Worm (Caenorhabditis elegans) whole organism, L1 larva: Measurements from ENCODE around the gene acbp-8.
"Not testable (repeated sequence)": the region's sequence is repeated elsewhere in the genome, so short reads cannot be mapped to it uniquely, and the experiment has no call there.

Experiments
- C04F5.9 ChIP-seq: sonication (generic microtip); optimal IDR thresholded peaks from 2 replicates; lab custom pipeline; 2016; ENCODE audit warnings: missing genetic modification characterization, missing compliant biosample characterization
- C34B4.2 ChIP-seq: sonication (generic microtip); optimal IDR thresholded peaks from 2 replicates; lab custom pipeline; 2017; ENCODE audit warnings: mild to moderate bottlenecking, missing genetic modification characterization, missing compliant biosample characterization
- F16B12.6 ChIP-seq: fragments of 150-350 bp; optimal IDR thresholded peaks from 2 replicates; lab custom pipeline; 2014; ENCODE audit warnings: missing biosample characterization, missing genetic modification characterization
- Y116A8C.19 ChIP-seq: sonication (generic microtip); optimal IDR thresholded peaks from 2 replicates; lab custom pipeline; 2016; ENCODE audit warnings: missing compliant biosample characterization, missing genetic modification characterization, borderline replicate concordance
- aly-2 ChIP-seq: fragments of 150-350 bp; optimal IDR thresholded peaks from 2 replicates; lab custom pipeline; 2014; ENCODE audit warnings: missing biosample characterization, missing genetic modification characterization
- ceh-8 ChIP-seq: fragments of 200-800 bp; sonication (Bioruptor generic); optimal IDR thresholded peaks from 2 replicates; lab custom pipeline; 2018; ENCODE audit warnings: mild to moderate bottlenecking, missing genetic modification characterization, moderate library complexity, missing compliant biosample characterization
- ceh-82 ChIP-seq, 3 experiments: fragments of 150-350 bp in 1 of 3; sonication (generic microtip) in 2 of 3; optimal IDR thresholded peaks; 2 replicates each; lab custom pipeline; 2014 to 2017; ENCODE audit warnings: missing biosample characterization in 3 of 3, missing genetic modification characterization in 3 of 3
- ceh-88 ChIP-seq: fragments of 200-800 bp; sonication (Bioruptor generic); IDR thresholded peaks from 2 replicates; pipeline ENCODE4 v1.3.6; 2022; ENCODE audit warnings: missing genetic modification characterization, missing compliant biosample characterization
- ceh-90 ChIP-seq: sonication (generic microtip); optimal IDR thresholded peaks from 2 replicates; lab custom pipeline; 2016; ENCODE audit warnings: missing genetic modification characterization, missing compliant biosample characterization
- dpl-1 ChIP-seq, 3 experiments: fragments of 150-350 bp in 2 of 3; sonication (generic microtip) in 1 of 3; optimal IDR thresholded peaks; 2 replicates each; lab custom pipeline; 2014 to 2017; ENCODE audit warnings: missing biosample characterization in 3 of 3, missing genetic modification characterization in 3 of 3, missing genetic modification reagents in 3 of 3
- dsc-1 ChIP-seq: sonication (generic microtip); optimal IDR thresholded peaks from 2 replicates; lab custom pipeline; 2016; ENCODE audit warnings: mild to moderate bottlenecking, missing genetic modification characterization, missing compliant biosample characterization
- efl-1 ChIP-seq, 4 experiments: fragments of 150-350 bp; optimal IDR thresholded peaks in 3 of 4; peaks in 1 of 4; 1 replicate in 1 of 4; 2 replicates in 3 of 4; lab custom pipeline; 2014; ENCODE audit warnings: missing biosample characterization in 2 of 4, missing genetic modification characterization in 2 of 4, missing genetic modification reagents in 2 of 4
- efl-3 ChIP-seq: fragments of 200-800 bp; sonication (Bioruptor generic); optimal IDR thresholded peaks from 2 replicates; lab custom pipeline; 2018; ENCODE audit warnings: mild to moderate bottlenecking, missing genetic modification characterization, missing compliant biosample characterization
- egl-27 ChIP-seq, 2 experiments: fragments of 150-350 bp in 1 of 2; sonication (generic microtip); optimal IDR thresholded peaks; 3 replicates each; lab custom pipeline; 2017 to 2018; ENCODE audit warnings: missing biosample characterization in 2 of 2, missing genetic modification characterization in 2 of 2, missing genetic modification reagents in 2 of 2
- ets-5 ChIP-seq: fragments of 200-800 bp; sonication (Bioruptor generic); IDR thresholded peaks from 2 replicates; pipeline ENCODE4 v1.3.6; 2022; ENCODE audit warnings: missing genetic modification characterization, missing compliant biosample characterization
- fkh-4 ChIP-seq: sonication (generic microtip); optimal IDR thresholded peaks from 2 replicates; lab custom pipeline; 2016; ENCODE audit warnings: missing compliant biosample characterization, missing genetic modification characterization, borderline replicate concordance
- fkh-8 ChIP-seq: sonication (generic microtip); optimal IDR thresholded peaks from 2 replicates; lab custom pipeline; 2016; ENCODE audit warnings: mild to moderate bottlenecking, missing genetic modification characterization, missing compliant biosample characterization
- hlh-17 ChIP-seq: fragments of 200-800 bp; sonication (Bioruptor generic); optimal IDR thresholded peaks from 2 replicates; lab custom pipeline; 2018; ENCODE audit warnings: missing genetic modification characterization, mild to moderate bottlenecking, missing compliant biosample characterization, moderate library complexity, borderline replicate concordance
- irx-1 ChIP-seq: sonication (generic microtip); optimal IDR thresholded peaks from 2 replicates; lab custom pipeline; 2016; ENCODE audit warnings: missing genetic modification characterization, missing compliant biosample characterization
- jun-1 ChIP-seq: fragments of 150-350 bp; optimal IDR thresholded peaks from 2 replicates; lab custom pipeline; 2014; ENCODE audit warnings: missing biosample characterization, missing genetic modification reagents, missing genetic modification characterization
- lin-14 ChIP-seq: fragments of 200-800 bp; sonication (Bioruptor generic); optimal IDR thresholded peaks from 2 replicates; lab custom pipeline; 2018; ENCODE audit warnings: mild to moderate bottlenecking, missing genetic modification characterization, moderate library complexity, missing compliant biosample characterization
- lin-35 ChIP-seq, 2 experiments: fragments of 150-350 bp; optimal IDR thresholded peaks; 2 replicates each; lab custom pipeline; 2014; ENCODE audit warnings: missing biosample characterization in 2 of 2, missing genetic modification characterization in 2 of 2, missing genetic modification reagents in 2 of 2
- lir-3 ChIP-seq: sonication (generic microtip); optimal IDR thresholded peaks from 2 replicates; lab custom pipeline; 2016; ENCODE audit warnings: mild to moderate bottlenecking, missing genetic modification characterization, moderate library complexity, missing compliant biosample characterization; ENCODE audit not compliant: poor library complexity
- mep-1 ChIP-seq: fragments of 150-350 bp; optimal IDR thresholded peaks from 2 replicates; lab custom pipeline; 2014; ENCODE audit warnings: missing biosample characterization, missing genetic modification characterization
- nhr-19 ChIP-seq: fragments of 200-800 bp; sonication (Bioruptor generic); conservative IDR thresholded peaks from 2 replicates; pipeline ENCODE4 v1.3.6; 2022; ENCODE audit warnings: missing genetic modification characterization, missing compliant biosample characterization
- nhr-237 ChIP-seq: fragments of 150-350 bp; optimal IDR thresholded peaks from 2 replicates; lab custom pipeline; 2014; ENCODE audit warnings: missing biosample characterization, missing genetic modification characterization
- nhr-47 ChIP-seq: sonication (generic microtip); optimal IDR thresholded peaks from 2 replicates; lab custom pipeline; 2016; ENCODE audit warnings: mild to moderate bottlenecking, missing genetic modification characterization, moderate library complexity, missing compliant biosample characterization
- nhr-85 ChIP-seq: sonication (generic microtip); peaks from one replicate; lab custom pipeline; 2016; ENCODE audit warnings: missing genetic modification characterization, inconsistent platforms, missing compliant biosample characterization
- nhr-90 ChIP-seq: sonication (generic microtip); optimal IDR thresholded peaks from 2 replicates; lab custom pipeline; 2016; ENCODE audit warnings: mild to moderate bottlenecking, missing genetic modification characterization, missing compliant biosample characterization; ENCODE audit not compliant: poor library complexity
- pag-3 ChIP-seq: sonication (generic microtip); optimal IDR thresholded peaks from 2 replicates; lab custom pipeline; 2017; ENCODE audit warnings: missing genetic modification characterization, mild to moderate bottlenecking, missing compliant biosample characterization, antibody characterized with exemption, borderline replicate concordance; ENCODE audit not compliant: insufficient read depth
- pqm-1 ChIP-seq: sonication (generic microtip); optimal IDR thresholded peaks from 3 replicates; lab custom pipeline; 2017; ENCODE audit warnings: missing biosample characterization, missing genetic modification characterization
- rnt-1 ChIP-seq: sonication (generic microtip); optimal IDR thresholded peaks from 2 replicates; lab custom pipeline; 2016; ENCODE audit warnings: mild to moderate bottlenecking, missing genetic modification characterization, moderate library complexity, missing compliant biosample characterization
- snu-23 ChIP-seq: sonication (generic microtip); optimal IDR thresholded peaks from 2 replicates; lab custom pipeline; 2016; ENCODE audit warnings: missing genetic modification characterization, missing compliant biosample characterization
- sox-4 ChIP-seq: sonication (generic microtip); optimal IDR thresholded peaks from 2 replicates; lab custom pipeline; 2016; ENCODE audit warnings: missing genetic modification characterization, missing compliant biosample characterization
- swsn-7 ChIP-seq: sonication (generic microtip); optimal IDR thresholded peaks from 2 replicates; lab custom pipeline; 2016; ENCODE audit warnings: missing genetic modification characterization, missing compliant biosample characterization
- unc-130 ChIP-seq: fragments of 150-350 bp; optimal IDR thresholded peaks from 2 replicates; lab custom pipeline; 2017; ENCODE audit warnings: missing biosample characterization, missing genetic modification characterization, inconsistent platforms
- ztf-11 ChIP-seq, 2 experiments: sonication (generic microtip); optimal IDR thresholded peaks; 2 replicates each; lab custom pipeline; 2016 to 2017; ENCODE audit warnings: missing genetic modification characterization in 2 of 2, missing biosample characterization in 1 of 2, missing compliant biosample characterization in 1 of 2
- ztf-4 ChIP-seq: fragments of 150-350 bp; optimal IDR thresholded peaks from 2 replicates; lab custom pipeline; 2014; ENCODE audit warnings: missing biosample characterization, missing genetic modification characterization

acbp-8 gene

DNA sequence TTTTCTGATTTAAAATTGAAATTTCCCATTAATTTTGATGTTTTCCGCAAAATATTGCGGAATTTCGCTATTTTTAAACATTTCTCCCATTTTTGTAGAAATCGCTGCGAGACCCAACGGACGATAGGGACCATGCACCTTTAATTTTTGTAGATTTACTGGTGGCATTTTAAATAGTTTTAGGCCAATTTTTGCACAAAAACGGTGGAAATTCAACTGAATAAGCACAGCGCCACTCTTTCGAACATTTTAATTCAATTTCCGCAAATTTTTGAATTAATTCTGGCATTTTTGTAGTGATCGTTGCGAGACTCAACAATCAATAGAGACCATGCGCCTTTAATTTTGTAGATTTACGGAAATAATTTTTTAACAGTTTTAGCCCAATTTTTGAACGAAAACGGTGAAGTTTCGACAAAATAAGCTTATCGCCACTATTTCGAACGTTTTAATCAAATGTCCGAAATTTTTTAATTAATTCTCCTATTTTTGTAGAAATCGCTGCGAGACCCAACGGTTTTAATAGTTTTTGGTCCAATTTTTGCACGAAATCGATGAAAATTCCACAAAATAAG lies 30.2 kb upstream of the acbp-8 start:
- TF ChIP-seq nhr-237 (tag; lab: Kevin White, UChicago), result no peak
- no peak for TF ChIP-seq pqm-1 (tag; lab: Kevin White, UChicago)
- TF ChIP-seq mep-1 (tag; lab: Kevin White, UChicago), result no peak
- TF ChIP-seq hlh-17, result no peak
- TF ChIP-seq lir-3 (tag; lab: Kevin White, UChicago), result no peak
- no peak for TF ChIP-seq swsn-7
- no peak for TF ChIP-seq lin-14
- no peak for TF ChIP-seq Y116A8C.19 (tag; lab: Kevin White, UChicago)

- TF ChIP-seq mep-1 (tag; lab: Kevin White, UChicago), result no peak
- TF ChIP-seq fkh-4 (tag; lab: Kevin White, UChicago), result no peak
- TF ChIP-seq nhr-19 (GFP tag; lab: Robert Waterston, UW), result no peak
- no peak for TF ChIP-seq nhr-90 (tag; lab: Kevin White, UChicago)
Observed at ce11 chrIII:2603671-2604070, 25.1 kb upstream of the acbp-8 start, which contains the start of gene Y71H2B.11. Gene Y71H2B.11, plus strand, starts transcription at chrIII:2603971.

ce11 chrIII:2607717-2608116 lies 21.1 kb upstream of the acbp-8 start, which contains the start of gene Y71H2B.5:
Gene Y71H2B.5, plus strand, starts transcription at chrIII:2608017.
- TF ChIP-seq snu-23; lin-35 (GFP tag; optimal IDR thresholded peaks at IDR 0.05; lab: Kevin White, UChicago); egl-27 (tag; optimal IDR thresholded peaks at IDR 0.05; lab: Kevin White, UChicago): not testable (repeated sequence)

DNA sequence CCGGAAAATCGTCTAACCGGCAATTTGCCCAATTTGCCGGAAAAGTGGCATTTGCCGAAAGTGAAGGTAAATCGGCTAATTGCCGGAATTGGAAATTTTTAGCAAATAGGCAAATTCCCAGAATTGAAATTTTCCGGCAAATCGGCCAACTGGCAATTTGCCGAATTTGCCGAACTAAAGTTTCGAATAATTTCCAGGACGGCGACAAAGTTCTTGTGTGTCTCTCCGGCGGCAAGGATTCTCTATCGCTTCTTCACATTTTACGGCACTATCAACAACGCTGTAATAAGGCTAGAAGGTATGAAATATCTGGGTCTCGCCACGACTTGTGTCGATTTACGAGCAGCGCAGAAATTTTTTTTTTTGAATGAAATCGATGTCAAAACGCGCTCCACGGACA lies 12.6 kb upstream of the acbp-8 start:
- TF ChIP-seq efl-1 (optimal IDR thresholded peaks at IDR 0.05; lab: Kevin White, UChicago) (no peak), efl-1 (GFP tag; optimal IDR thresholded peaks at IDR 0.05 in 1 of 2; lab: Kevin White, UChicago) (peak in 1 of 2 experiments; percentile 64), egl-27 (tag; optimal IDR thresholded peaks at IDR 0.05; lab: Kevin White, UChicago) (no peak)

- TF ChIP-seq dpl-1 (GFP tag; optimal IDR thresholded peaks at IDR 0.05; lab: Kevin White, UChicago), result no peak
- TF ChIP-seq unc-130, result no peak
- TF ChIP-seq nhr-90 (tag; lab: Kevin White, UChicago), result no peak
- no peak for TF ChIP-seq lin-14
Observed at ce11 chrIII:2618663-2619062, 10.2 kb upstream of the acbp-8 start, which contains the start of gene Y71H2B.4. Gene Y71H2B.4, plus strand, starts transcription at chrIII:2618963.

DNA sequence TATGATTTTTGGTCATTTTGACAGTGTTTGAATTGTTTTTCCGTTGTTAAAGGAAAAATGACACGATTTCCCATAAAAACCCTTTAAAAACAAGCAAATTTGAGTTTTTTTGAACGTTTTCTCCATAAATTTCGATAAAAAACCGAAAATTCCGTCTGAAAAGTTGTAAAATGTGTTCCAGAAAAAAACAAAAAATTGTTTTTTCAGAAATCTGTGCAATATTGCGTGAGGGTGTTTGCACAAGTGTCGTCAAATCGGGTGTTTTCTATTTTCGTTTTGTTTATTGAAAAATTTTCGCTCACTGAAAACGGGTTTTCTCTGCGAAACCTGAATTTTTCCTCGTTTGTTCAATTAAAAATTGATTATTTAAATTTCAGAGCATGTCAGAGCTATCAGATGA lies 9.3 kb upstream of the acbp-8 start, which contains the start of gene ppfr-4:
Gene ppfr-4, plus strand, starts transcription at position 378 of the 400 bp plus-strand sequence.
- TF ChIP-seq lin-35 (GFP tag; optimal IDR thresholded peaks at IDR 0.05; lab: Kevin White, UChicago) (peak; percentile 34 to 41), ceh-88 (GFP tag; lab: Robert Waterston, UW) (no peak), mep-1 (tag; lab: Kevin White, UChicago) (no peak), nhr-90 (tag; lab: Kevin White, UChicago) (peak; percentile 2), C34B4.2 (tag; lab: Kevin White, UChicago) (no peak), ceh-90 (tag; lab: Kevin White, UChicago) (no peak), ztf-11 (tag; optimal IDR thresholded peaks at IDR 0.05; lab: Kevin White, UChicago) (no peak), nhr-85 (peak; percentile 39), dpl-1 (GFP tag; optimal IDR thresholded peaks at IDR 0.05; lab: Kevin White, UChicago) (peak; percentile 9 to 53 (median 45)), dsc-1 (tag; lab: Kevin White, UChicago) (peak; percentile 15), ceh-82 (tag; optimal IDR thresholded peaks at IDR 0.05; lab: Kevin White, UChicago) (peak in 1 of 3 experiments; percentile 5), efl-1 (optimal IDR thresholded peaks at IDR 0.05; lab: Kevin White, UChicago) (peak; percentile 31 to 54), efl-1 (GFP tag; optimal IDR thresholded peaks at IDR 0.05 in 1 of 2; lab: Kevin White, UChicago) (peak; percentile 48 to 85), C04F5.9 (tag; lab: Kevin White, UChicago) (no peak), nhr-47 (tag; lab: Kevin White, UChicago) (peak; percentile 2), efl-3 (GFP tag; lab: Kevin White, UChicago) (no peak), snu-23 (peak; percentile 31), unc-130 (no peak), rnt-1 (tag; lab: Kevin White, UChicago) (no peak), ets-5 (GFP tag; lab: Robert Waterston, UW) (no peak), ztf-4 (no peak), irx-1 (no peak), ceh-8 (GFP tag; lab: Kevin White, UChicago) (no peak), jun-1 (tag; lab: Kevin White, UChicago) (no peak), aly-2 (no peak), sox-4 (tag; lab: Kevin White, UChicago) (no peak), egl-27 (tag; optimal IDR thresholded peaks at IDR 0.05; lab: Kevin White, UChicago) (no peak), swsn-7 (no peak), pag-3 (tag; lab: Kevin White, UChicago) (no peak), F16B12.6 (tag; lab: Kevin White, UChicago) (peak; percentile 87), fkh-8 (tag; lab: Kevin White, UChicago) (no peak)
